Fruit fly (Drosophila melanogaster) whole organism, pupa: ENCODE results near the gene CG8329.

Experiments
- CG12605 ChIP-seq: fragments of 200-800 bp; sonication (Bioruptor generic); IDR thresholded peaks from 2 replicates; pipeline ENCODE4 v1.3.6; 2022; ENCODE audit warnings: missing biosample characterization, missing genetic modification characterization
- CG15710 ChIP-seq: fragments of 200-800 bp; sonication (Bioruptor generic); optimal IDR thresholded peaks from 2 replicates; lab custom pipeline; 2018; ENCODE audit warnings: missing biosample characterization, mild to moderate bottlenecking, missing genetic modification characterization, moderate library complexity
- CG8159 ChIP-seq: fragments of 200-800 bp; sonication (Bioruptor generic); optimal IDR thresholded peaks from 3 replicates; lab custom pipeline; 2018; ENCODE audit warnings: missing biosample characterization, mild to moderate bottlenecking, missing genetic modification characterization, moderate library complexity
- Ets98B ChIP-seq: fragments of 200-800 bp; sonication (Bioruptor generic); IDR thresholded peaks from 2 replicates; pipeline ENCODE4 v1.3.6; 2022; ENCODE audit warnings: missing biosample characterization, missing genetic modification characterization
- Pif1A ChIP-seq: fragments of 200-800 bp; sonication (Bioruptor generic); optimal IDR thresholded peaks from 3 replicates; lab custom pipeline; 2016; ENCODE audit warnings: missing biosample characterization, missing genetic modification characterization
- Pif1B ChIP-seq: fragments of 200-800 bp; sonication (Bioruptor generic); optimal IDR thresholded peaks from 3 replicates; lab custom pipeline; 2016; ENCODE audit warnings: missing biosample characterization, missing genetic modification characterization
- gl ChIP-seq: fragments of 200-800 bp; sonication (Bioruptor generic); optimal IDR thresholded peaks from 2 replicates; lab custom pipeline; 2018; ENCODE audit warnings: missing biosample characterization, mild to moderate bottlenecking, missing genetic modification characterization
- rn ChIP-seq: fragments of 200-800 bp; sonication (Bioruptor generic); IDR thresholded peaks from 2 replicates; pipeline ENCODE4 v1.3.6; 2022; ENCODE audit warnings: missing biosample characterization, missing genetic modification characterization

dm6 chr3L:9678007-9678497, 40.1 kb downstream of the CG8329 start:
- TF ChIP-seq gl (tag; lab: Kevin White, UChicago) (no peak), CG8159 (tag; lab: Kevin White, UChicago) (no peak), CG12605 (no peak), rn (GFP tag; lab: Robert Waterston, UW) (no peak), Ets98B (no peak), CG15710 (tag; lab: Kevin White, UChicago) (no peak), Pif1B (GFP tag; lab: Kevin White, UChicago) (peak; percentile 20), Pif1A (GFP tag; lab: Kevin White, UChicago) (peak; percentile 43)
